Worm (Caenorhabditis elegans): Measurements from ENCODE around the gene srd-49.

- TF ChIP-seq tbx-11 (GFP tag; IDR thresholded peaks at IDR 0.05), result no peak
- TF ChIP-seq hmbx-1 (tag; optimal IDR thresholded peaks at IDR 0.05), result no peak
- TF ChIP-seq pes-1 (GFP tag; IDR thresholded peaks at IDR 0.05), result no peak
- TF ChIP-seq tbx-37 (GFP tag; conservative IDR thresholded peaks at IDR 0.05), result no peak
- no peak for TF ChIP-seq hmg-4 (GFP tag; optimal IDR thresholded peaks at IDR 0.05)
- TF ChIP-seq flt-1 (GFP tag; IDR thresholded peaks at IDR 0.05), result no peak
- no peak for TF ChIP-seq ama-1 (optimal IDR thresholded peaks at IDR 0.05)
- no peak for TF ChIP-seq F13C5.2 (tag; optimal IDR thresholded peaks at IDR 0.05)
- no peak for TF ChIP-seq ceh-13 (GFP tag; optimal IDR thresholded peaks at IDR 0.05)
- TF ChIP-seq scrt-1 (GFP tag; IDR thresholded peaks at IDR 0.05), result no peak
- TF ChIP-seq hnd-1 (tag; optimal IDR thresholded peaks at IDR 0.05), result no peak
- no peak for TF ChIP-seq ets-7 (tag; optimal IDR thresholded peaks at IDR 0.05)
- TF ChIP-seq aly-1 (tag; optimal IDR thresholded peaks at IDR 0.05), result no peak
- TF ChIP-seq sea-1 (GFP tag; conservative IDR thresholded peaks at IDR 0.05), result no peak
Observed at ce11 chrV:10075441-10075840, 19.0 kb upstream of the srd-49 start, which contains the start of gene F57A8.7.
